Worm (Caenorhabditis elegans): ENCODE measurements around the gene T14G8.2.

The T14G8.2 gene

DNA sequence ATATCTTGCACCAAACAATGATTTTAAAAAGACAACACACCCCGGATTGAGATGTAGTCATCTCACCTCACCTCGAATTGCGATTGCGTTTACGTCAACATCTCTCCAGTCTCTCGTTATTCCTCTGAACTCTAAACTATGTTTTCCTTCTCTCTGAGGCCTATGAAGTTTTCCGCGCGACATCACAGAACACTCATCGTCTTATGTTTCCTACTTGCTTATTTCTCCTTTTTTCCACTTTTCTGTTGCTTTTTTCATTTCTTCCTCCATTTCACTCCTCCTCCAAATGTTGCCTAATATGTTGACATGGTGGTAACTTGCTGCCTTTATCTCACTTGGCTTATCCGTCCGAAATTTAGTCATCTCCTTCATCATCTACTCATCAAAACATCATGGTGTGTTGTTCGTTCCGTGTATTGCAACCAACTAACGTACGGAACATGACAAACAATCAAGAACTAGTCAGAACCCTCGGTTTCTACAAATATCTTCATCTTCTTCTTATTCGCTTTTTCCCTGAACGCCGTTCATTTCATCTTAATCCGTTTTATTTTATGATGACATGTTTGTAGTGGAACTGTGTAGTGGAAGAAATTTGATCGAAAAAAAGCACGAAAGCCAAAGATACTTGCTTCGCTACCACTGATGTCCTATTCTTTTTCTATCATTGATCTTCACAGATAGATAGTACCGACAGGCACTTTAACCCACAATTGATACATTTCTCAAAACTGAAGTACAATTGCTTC lies 41.5 kb downstream of the T14G8.2 start (continued):
- no peak for TF ChIP-seq hlh-17 (GFP tag; optimal IDR thresholded peaks at IDR 0.05; ENCODE audit: borderline replicate concordance)
- TF ChIP-seq sup-37 (GFP tag; optimal IDR thresholded peaks at IDR 0.05) = no peak
- TF ChIP-seq hlh-4 (tag; optimal IDR thresholded peaks at IDR 0.05) = no peak
- no peak for TF ChIP-seq jun-1 (tag; optimal IDR thresholded peaks at IDR 0.05)
- no peak for TF ChIP-seq aha-1 (tag; optimal IDR thresholded peaks at IDR 0.05)
- TF ChIP-seq F16B12.6 (tag; optimal IDR thresholded peaks at IDR 0.05) = no peak
- peak; percentile 89 for TF ChIP-seq nhr-19 (GFP tag; conservative IDR thresholded peaks at IDR 0.05)
- TF ChIP-seq mab-9 (GFP tag; IDR thresholded peaks at IDR 0.05) = no peak
- no peak for TF ChIP-seq lin-15B (tag; optimal IDR thresholded peaks at IDR 0.05)
- peak; percentile 66 for TF ChIP-seq snu-23 (GFP tag; optimal IDR thresholded peaks at IDR 0.05)
- TF ChIP-seq nhr-77 (tag; optimal IDR thresholded peaks at IDR 0.05) = no peak
- TF ChIP-seq tbx-2 (tag; optimal IDR thresholded peaks at IDR 0.05) = peak; percentile 53
- TF ChIP-seq isw-1 (GFP tag; IDR thresholded peaks at IDR 0.05) = no peak
- no peak for TF ChIP-seq efl-1 (optimal IDR thresholded peaks at IDR 0.05)
- TF ChIP-seq efl-1 (GFP tag; optimal IDR thresholded peaks at IDR 0.05 in 1 of 2) = peak in 1 of 2 experiments; percentile 43
- no peak for TF ChIP-seq nhr-237 (tag; optimal IDR thresholded peaks at IDR 0.05)
- TF ChIP-seq egl-13 (tag; optimal IDR thresholded peaks at IDR 0.05) = no peak
- TF ChIP-seq lin-13 (GFP tag; optimal IDR thresholded peaks at IDR 0.05) = no peak
- peak; percentile 65 for TF ChIP-seq nhr-71 (tag; optimal IDR thresholded peaks at IDR 0.05)
- peak; percentile 22 for TF ChIP-seq dsc-1 (tag; optimal IDR thresholded peaks at IDR 0.05)
- TF ChIP-seq ceh-90 (tag; optimal IDR thresholded peaks at IDR 0.05) = no peak
- no peak for TF ChIP-seq egl-27 (tag; optimal IDR thresholded peaks at IDR 0.05)
- TF ChIP-seq C16A3.4 (tag; optimal IDR thresholded peaks at IDR 0.05) = no peak
- no peak for TF ChIP-seq irx-1 (tag; optimal IDR thresholded peaks at IDR 0.05)
- no peak for TF ChIP-seq lsy-2 (tag; optimal IDR thresholded peaks at IDR 0.05)
- TF ChIP-seq mdl-1 (tag; optimal IDR thresholded peaks at IDR 0.05) = peak in 1 of 2 experiments; percentile 13
- peak; percentile 1 for TF ChIP-seq ceh-8 (GFP tag; optimal IDR thresholded peaks at IDR 0.05)
- TF ChIP-seq mep-1 (tag; optimal IDR thresholded peaks at IDR 0.05) = no peak
- TF ChIP-seq nhr-90 (tag; optimal IDR thresholded peaks at IDR 0.05; ENCODE audit: poor library complexity) = no peak
- TF ChIP-seq tlp-1 (tag; optimal IDR thresholded peaks at IDR 0.05) = no peak
- peak; percentile 5 for TF ChIP-seq lir-3 (tag; optimal IDR thresholded peaks at IDR 0.05; ENCODE audit: poor library complexity)
- peak; percentile 51 for TF ChIP-seq fkh-8 (tag; optimal IDR thresholded peaks at IDR 0.05)
- TF ChIP-seq fkh-10 (GFP tag; optimal IDR thresholded peaks at IDR 0.05) = no peak
- TF ChIP-seq unc-62 (GFP tag; optimal IDR thresholded peaks at IDR 0.05) = no peak
- TF ChIP-seq lin-35 (GFP tag; optimal IDR thresholded peaks at IDR 0.05) = no peak
- no peak for TF ChIP-seq pag-3 (tag; optimal IDR thresholded peaks at IDR 0.05; ENCODE audit: borderline replicate concordance, insufficient read depth)
- no peak for TF ChIP-seq nhr-76 (tag; optimal IDR thresholded peaks at IDR 0.05)

DNA sequence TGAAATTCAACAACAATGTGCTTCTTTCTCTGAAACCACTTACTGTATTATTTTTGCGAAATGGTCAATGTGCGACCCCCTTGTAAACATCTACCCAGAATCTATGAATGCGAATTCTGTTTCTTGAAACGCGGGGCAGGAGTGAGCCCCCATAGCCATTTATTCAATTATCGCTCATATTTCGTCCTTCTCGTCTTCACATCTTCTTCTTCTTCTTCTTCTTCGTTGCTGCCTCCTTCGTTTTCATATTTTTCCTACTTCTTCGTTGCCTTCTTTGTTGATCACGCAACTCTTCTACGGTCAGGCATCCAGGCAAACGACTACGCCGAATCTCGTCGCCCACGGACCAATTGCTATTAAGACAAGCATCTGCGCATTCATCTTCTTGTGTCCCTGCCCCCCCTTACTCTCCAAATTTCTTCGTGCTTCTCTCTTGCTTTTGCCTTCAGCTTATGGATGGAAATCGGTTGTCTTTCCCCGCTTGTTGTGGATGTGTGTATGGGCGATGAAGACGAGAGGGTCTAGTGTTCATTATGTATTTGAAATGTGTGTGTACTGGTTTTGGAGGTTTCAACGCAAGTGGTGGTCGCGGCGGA lies 44.4 kb downstream of the T14G8.2 start:
- peak in 1 of 3 experiments; percentile 5 for TF ChIP-seq ceh-82 (tag; optimal IDR thresholded peaks at IDR 0.05)
- TF ChIP-seq mep-1 (tag; optimal IDR thresholded peaks at IDR 0.05) = peak; percentile 16
- TF ChIP-seq dsc-1 (tag; optimal IDR thresholded peaks at IDR 0.05) = peak; percentile 9
- peak; percentile 51 for TF ChIP-seq lin-14 (GFP tag; optimal IDR thresholded peaks at IDR 0.05)
- no peak for TF ChIP-seq nhr-47 (tag; optimal IDR thresholded peaks at IDR 0.05)
